Worm (Caenorhabditis elegans) whole organism, mixed stage, embryonic: ENCODE data around the gene unc-33.

Source experiments
- M03D4.4 ChIP-seq: sonication (generic microtip); optimal IDR thresholded peaks from 2 replicates; lab custom pipeline; 2017; ENCODE audit warnings: mild to moderate bottlenecking, missing genetic modification characterization, missing compliant biosample characterization
- bed-3 ChIP-seq: fragments of 200-800 bp; sonication (Bioruptor generic); optimal IDR thresholded peaks from 3 replicates; lab custom pipeline; 2018; ENCODE audit warnings: mild to moderate bottlenecking, missing genetic modification characterization, moderate library complexity, missing compliant biosample characterization
- blmp-1 ChIP-seq: fragments of 150-350 bp; optimal IDR thresholded peaks from 2 replicates; lab custom pipeline; 2014; ENCODE audit warnings: missing biosample characterization, missing genetic modification characterization
- ceh-39 ChIP-seq: fragments of 150-350 bp; optimal IDR thresholded peaks from 2 replicates; lab custom pipeline; 2014; ENCODE audit warnings: missing biosample characterization, missing genetic modification characterization
- ceh-83 ChIP-seq: fragments of 200-800 bp; sonication (Bioruptor generic); optimal IDR thresholded peaks from 2 replicates; lab custom pipeline; 2018; ENCODE audit warnings: mild to moderate bottlenecking, missing genetic modification characterization, missing compliant biosample characterization
- ces-1 ChIP-seq: fragments of 150-350 bp; optimal IDR thresholded peaks from 2 replicates; lab custom pipeline; 2014; ENCODE audit warnings: missing biosample characterization, missing genetic modification reagents, missing genetic modification characterization
- cnd-1 ChIP-seq: fragments of 200-800 bp; sonication (Bioruptor generic); optimal IDR thresholded peaks from 2 replicates; lab custom pipeline; 2018; ENCODE audit warnings: mild to moderate bottlenecking, missing genetic modification characterization, missing compliant biosample characterization
- drap-1 ChIP-seq: fragments of 200-800 bp; sonication (Bioruptor generic); optimal IDR thresholded peaks from 3 replicates; lab custom pipeline; 2018; ENCODE audit warnings: mild to moderate bottlenecking, missing genetic modification characterization, missing compliant biosample characterization
- elt-1 ChIP-seq: sonication (generic microtip); optimal IDR thresholded peaks from 2 replicates; lab custom pipeline; 2017; ENCODE audit warnings: missing genetic modification characterization, mild to moderate bottlenecking, missing compliant biosample characterization, antibody characterized with exemption, moderate library complexity, borderline replicate concordance; ENCODE audit not compliant: insufficient read depth
- elt-3 ChIP-seq: fragments of 150-350 bp; optimal IDR thresholded peaks from 2 replicates; lab custom pipeline; 2014; ENCODE audit warnings: missing biosample characterization, missing genetic modification characterization
- ham-2 ChIP-seq: fragments of 200-800 bp; sonication (Bioruptor generic); optimal IDR thresholded peaks from 2 replicates; lab custom pipeline; 2018; ENCODE audit warnings: mild to moderate bottlenecking, missing genetic modification characterization, missing compliant biosample characterization
- hlh-1 ChIP-seq: fragments of 150-350 bp; optimal IDR thresholded peaks from 2 replicates; lab custom pipeline; 2014; ENCODE audit warnings: missing biosample characterization, missing genetic modification reagents, missing genetic modification characterization
- lin-13 ChIP-seq: fragments of 150-350 bp; optimal IDR thresholded peaks from 2 replicates; lab custom pipeline; 2014; ENCODE audit warnings: missing biosample characterization, missing genetic modification characterization
- lsy-2 ChIP-seq: fragments of 150-350 bp; optimal IDR thresholded peaks from 2 replicates; lab custom pipeline; 2014; ENCODE audit warnings: missing biosample characterization, missing genetic modification characterization
- mab-5 ChIP-seq: fragments of 150-350 bp; optimal IDR thresholded peaks from 2 replicates; lab custom pipeline; 2014; ENCODE audit warnings: missing biosample characterization, missing genetic modification characterization
- mep-1 ChIP-seq: fragments of 150-350 bp; optimal IDR thresholded peaks from 2 replicates; lab custom pipeline; 2017; ENCODE audit warnings: missing biosample characterization, missing genetic modification reagents, missing genetic modification characterization, inconsistent platforms
- mls-2 ChIP-seq: sonication (generic microtip); optimal IDR thresholded peaks from 2 replicates; lab custom pipeline; 2016; ENCODE audit warnings: mild to moderate bottlenecking, missing genetic modification characterization, moderate library complexity, missing compliant biosample characterization
- nhr-12 ChIP-seq: fragments of 150-350 bp; optimal IDR thresholded peaks from 2 replicates; lab custom pipeline; 2014; ENCODE audit warnings: missing biosample characterization, missing genetic modification characterization
- nhr-28 ChIP-seq: fragments of 150-350 bp; optimal IDR thresholded peaks from 2 replicates; lab custom pipeline; 2014; ENCODE audit warnings: missing biosample characterization, missing genetic modification characterization
- nhr-76 ChIP-seq: sonication (generic microtip); optimal IDR thresholded peaks from 2 replicates; lab custom pipeline; 2017; ENCODE audit warnings: missing biosample characterization, missing genetic modification characterization
- pha-4 ChIP-seq: fragments of 150-350 bp; optimal IDR thresholded peaks from 2 replicates; lab custom pipeline; 2018; ENCODE audit warnings: missing biosample characterization, missing genetic modification reagents, missing genetic modification characterization
- sem-2 ChIP-seq: fragments of 200-800 bp; sonication (Bioruptor generic); optimal IDR thresholded peaks from 2 replicates; lab custom pipeline; 2018; ENCODE audit warnings: mild to moderate bottlenecking, missing genetic modification characterization, missing compliant biosample characterization
- sptf-1 ChIP-seq: sonication (generic microtip); optimal IDR thresholded peaks from 2 replicates; lab custom pipeline; 2017; ENCODE audit warnings: mild to moderate bottlenecking, missing genetic modification characterization, moderate library complexity, missing compliant biosample characterization
- tbx-8 ChIP-seq: fragments of 200-800 bp; sonication (Bioruptor generic); optimal IDR thresholded peaks from 2 replicates; lab custom pipeline; 2018; ENCODE audit warnings: mild to moderate bottlenecking, missing genetic modification characterization, moderate library complexity, missing compliant biosample characterization
- unc-120 ChIP-seq: sonication (generic microtip); optimal IDR thresholded peaks from 2 replicates; lab custom pipeline; 2017; ENCODE audit warnings: missing genetic modification characterization, missing compliant biosample characterization; ENCODE audit not compliant: poor library complexity, severe bottlenecking
- unc-39 ChIP-seq: fragments of 150-350 bp; optimal IDR thresholded peaks from 2 replicates; lab custom pipeline; 2014; ENCODE audit warnings: missing biosample characterization, missing genetic modification characterization
- unc-62 ChIP-seq: fragments of 150-350 bp; optimal IDR thresholded peaks from 2 replicates; lab custom pipeline; 2014; ENCODE audit warnings: missing biosample characterization, missing genetic modification reagents, missing genetic modification characterization
- zip-8 ChIP-seq: fragments of 150-350 bp; optimal IDR thresholded peaks from 2 replicates; lab custom pipeline; 2014; ENCODE audit warnings: missing biosample characterization, missing genetic modification characterization
- ztf-11 ChIP-seq: fragments of 150-350 bp; optimal IDR thresholded peaks from 2 replicates; lab custom pipeline; 2014; ENCODE audit warnings: missing biosample characterization, missing genetic modification characterization

unc-33 gene

ce11 chrIV:3501981-3502736, 14.5 kb upstream of the unc-33 start:
- no peak for TF ChIP-seq ceh-83 (GFP tag; lab: Kevin White, UChicago)
- peak; percentile 98 for TF ChIP-seq zip-8
- TF ChIP-seq, all 35 proteins: peak for 1

- TF ChIP-seq bed-3 (GFP tag; lab: Kevin White, UChicago) (no peak), lsy-2 (tag; lab: Kevin White, UChicago) (no peak), hlh-1 (tag; lab: Kevin White, UChicago) (no peak), nhr-28 (tag; lab: Kevin White, UChicago) (no peak), cnd-1 (no peak), nhr-76 (tag; lab: Kevin White, UChicago) (no peak)
Measured at ce11 chrIV:3504144-3504543, 12.5 kb upstream of the unc-33 start, which contains the start of gene srz-83. Gene srz-83, plus strand, starts transcription at chrIV:3504444.

- TF ChIP-seq unc-120 (tag; lab: Kevin White, UChicago) (no peak), pha-4 (tag; lab: Kevin White, UChicago) (no peak)
Measured at ce11 chrIV:3505940-3506339, 10.7 kb upstream of the unc-33 start.

- TF ChIP-seq lsy-2 (tag; lab: Kevin White, UChicago) (no peak), drap-1 (no peak), pha-4 (tag; lab: Kevin White, UChicago) (no peak), blmp-1 (tag; lab: Kevin White, UChicago) (no peak), elt-1 (tag; lab: Kevin White, UChicago) (no peak), unc-39 (tag; lab: Kevin White, UChicago) (no peak), nhr-12 (tag; lab: Kevin White, UChicago) (no peak), M03D4.4 (tag; lab: Kevin White, UChicago) (no peak), ceh-39 (tag; lab: Kevin White, UChicago) (no peak), unc-62 (GFP tag; lab: Kevin White, UChicago) (no peak), hlh-1 (tag; lab: Kevin White, UChicago) (no peak), mep-1 (tag; lab: Kevin White, UChicago) (no peak), ham-2 (no peak), bed-3 (GFP tag; lab: Kevin White, UChicago) (no peak), ztf-11 (no peak), elt-3 (tag; lab: Kevin White, UChicago) (no peak)
Measured at ce11 chrIV:3509477-3510063, 7.1 kb upstream of the unc-33 start, which contains the start of gene ced-10. Gene ced-10, minus strand, starts transcription at chrIV:3509527.

ce11 chrIV:3514467-3514866, 2.2 kb upstream of the unc-33 start, which contains the start of gene tsg-101:
Gene tsg-101, minus strand, starts transcription at chrIV:3514567.
- TF ChIP-seq tbx-8 (GFP tag; lab: Kevin White, UChicago) (no peak), lin-13 (no peak), sptf-1 (no peak), blmp-1 (tag; lab: Kevin White, UChicago) (no peak), sem-2 (GFP tag; lab: Kevin White, UChicago) (no peak), unc-62 (GFP tag; lab: Kevin White, UChicago) (no peak), nhr-76 (tag; lab: Kevin White, UChicago) (no peak), ces-1 (GFP tag; lab: Kevin White, UChicago) (no peak), mab-5 (no peak), zip-8 (no peak), elt-3 (tag; lab: Kevin White, UChicago) (no peak), mls-2 (tag; lab: Kevin White, UChicago) (no peak)
- TF ChIP-seq, all 35 proteins: peak for 0
